Worm (Caenorhabditis elegans): Measurements from ENCODE around the gene adt-1.

DNA sequence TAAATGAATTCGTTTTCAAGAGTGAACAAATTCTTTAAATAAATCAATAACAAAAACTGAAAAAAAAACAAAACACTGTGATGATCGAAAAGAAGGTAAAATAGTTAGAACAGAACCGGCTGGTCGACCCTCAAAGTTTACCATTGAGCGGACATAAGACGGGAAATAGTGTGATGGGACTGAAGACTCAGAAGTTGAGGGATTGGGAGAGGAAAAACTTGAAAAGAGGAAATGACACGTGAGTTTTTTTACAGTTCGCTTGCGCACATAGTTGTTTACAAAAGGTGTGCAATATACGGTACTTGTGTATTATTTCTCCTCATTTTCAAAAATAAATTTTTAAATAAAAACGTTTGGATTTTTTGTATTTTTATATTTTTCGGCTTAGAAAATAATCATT is 35.7 kb upstream of the adt-1 start:
- TF ChIP-seq unc-62 (GFP tag; optimal IDR thresholded peaks at IDR 0.05) (no peak), lin-13 (GFP tag; optimal IDR thresholded peaks at IDR 0.05) (no peak), mdl-1 (tag; optimal IDR thresholded peaks at IDR 0.05) (no peak), ztf-4 (tag; optimal IDR thresholded peaks at IDR 0.05) (no peak), elt-1 (tag; optimal IDR thresholded peaks at IDR 0.05) (no peak), nhr-10 (tag; optimal IDR thresholded peaks at IDR 0.05) (no peak), ceh-16 (tag; optimal IDR thresholded peaks at IDR 0.05) (no peak), fos-1 (tag; optimal IDR thresholded peaks at IDR 0.05) (no peak), ama-1 (optimal IDR thresholded peaks at IDR 0.05) (no peak), skn-1 (tag; optimal IDR thresholded peaks at IDR 0.05) (no peak), nhr-77 (tag; optimal IDR thresholded peaks at IDR 0.05) (no peak), nhr-237 (tag; optimal IDR thresholded peaks at IDR 0.05) (no peak), nhr-11 (tag; optimal IDR thresholded peaks at IDR 0.05) (no peak), egl-27 (tag; optimal IDR thresholded peaks at IDR 0.05) (no peak)
